Fruit fly (Drosophila melanogaster) whole organism, embryonic: ENCODE results near the gene CG10337.
A peak's percentile ranks its signal among the peaks of the same experiment; 100 is the strongest.

Source experiments
- Abd-B ChIP-seq: fragments of 200-800 bp; sonication (Bioruptor generic); optimal IDR thresholded peaks from 2 replicates; lab custom pipeline; 2018; ENCODE audit warnings: missing biosample characterization, mild to moderate bottlenecking, missing genetic modification characterization, moderate library complexity
- Ada2b ChIP-seq: fragments of 200-800 bp; sonication (Bioruptor generic); IDR thresholded peaks from 2 replicates; pipeline ENCODE4 v1.3.6; 2022; ENCODE audit warnings: missing biosample characterization, missing genetic modification characterization
- Antp ChIP-seq: fragments of 200-800 bp; sonication (Bioruptor generic); optimal IDR thresholded peaks from 3 replicates; lab custom pipeline; 2016; ENCODE audit warnings: missing biosample characterization, missing genetic modification characterization
- CG11093 ChIP-seq: fragments of 200-800 bp; sonication (Bioruptor generic); IDR thresholded peaks from 3 replicates; pipeline ENCODE4 v1.3.6; 2022; ENCODE audit warnings: missing biosample characterization, missing genetic modification characterization
- CG11696 ChIP-seq: fragments of 200-800 bp; sonication (Bioruptor generic); IDR thresholded peaks from 2 replicates; pipeline ENCODE4 v1.3.6; 2022; ENCODE audit warnings: missing biosample characterization, missing genetic modification characterization
- CG12071 ChIP-seq: fragments of 200-800 bp; sonication (Bioruptor generic); optimal IDR thresholded peaks from 3 replicates; lab custom pipeline; 2018; ENCODE audit warnings: missing biosample characterization, mild to moderate bottlenecking, missing genetic modification characterization
- CG12659 ChIP-seq: fragments of 200-800 bp; sonication (Bioruptor generic); optimal IDR thresholded peaks from 3 replicates; lab custom pipeline; 2017; ENCODE audit warnings: mild to moderate bottlenecking, missing biosample characterization, missing genetic modification reagents, missing genetic modification characterization
- CG12942 ChIP-seq: fragments of 200-800 bp; sonication (Bioruptor generic); optimal IDR thresholded peaks from 3 replicates; lab custom pipeline; 2016; ENCODE audit warnings: missing biosample characterization, missing genetic modification characterization
- CG15514 ChIP-seq: fragments of 200-800 bp; sonication (Bioruptor generic); optimal IDR thresholded peaks from 3 replicates; lab custom pipeline; 2017; ENCODE audit warnings: missing biosample characterization, missing genetic modification characterization, mild to moderate bottlenecking, moderate library complexity, missing genetic modification reagents
- CG17186 ChIP-seq: fragments of 200-800 bp; sonication (Bioruptor generic); optimal IDR thresholded peaks from 3 replicates; lab custom pipeline; 2017; ENCODE audit warnings: missing biosample characterization, missing genetic modification reagents, missing genetic modification characterization
- CG17361 ChIP-seq: fragments of 200-800 bp; sonication (Bioruptor generic); IDR thresholded peaks from 3 replicates; pipeline ENCODE4 v1.3.6; 2022; ENCODE audit warnings: missing biosample characterization, missing genetic modification characterization
- CG17829 ChIP-seq: fragments of 200-800 bp; optimal IDR thresholded peaks from 2 replicates; lab custom pipeline; 2019; ENCODE audit warnings: missing biosample characterization, mild to moderate bottlenecking, missing genetic modification characterization, moderate library complexity
- CG1792 ChIP-seq: fragments of 200-800 bp; sonication (Bioruptor generic); optimal IDR thresholded peaks from 2 replicates; lab custom pipeline; 2016; ENCODE audit warnings: missing biosample characterization, missing genetic modification characterization
- CG2202 ChIP-seq: fragments of 200-800 bp; sonication (Bioruptor generic); optimal IDR thresholded peaks from 2 replicates; lab custom pipeline; 2018; ENCODE audit warnings: missing biosample characterization, mild to moderate bottlenecking, missing genetic modification characterization
- CG31441 ChIP-seq: fragments of 200-800 bp; sonication (Bioruptor generic); IDR thresholded peaks from 2 replicates; pipeline ENCODE4 v1.3.6; 2022; ENCODE audit warnings: missing biosample characterization, missing genetic modification characterization
- CG3281 ChIP-seq: fragments of 200-800 bp; sonication (Bioruptor generic); optimal IDR thresholded peaks from 3 replicates; lab custom pipeline; 2017; ENCODE audit warnings: missing biosample characterization, mild to moderate bottlenecking, missing genetic modification characterization
- CG33557 ChIP-seq: fragments of 200-800 bp; sonication (Bioruptor generic); optimal IDR thresholded peaks from 2 replicates; lab custom pipeline; 2019; ENCODE audit warnings: missing biosample characterization, mild to moderate bottlenecking, missing genetic modification characterization, moderate library complexity
- CG4360 ChIP-seq: fragments of 200-800 bp; sonication (Bioruptor generic); IDR thresholded peaks from 2 replicates; pipeline ENCODE4 v1.3.6; 2022; ENCODE audit warnings: missing biosample characterization, missing genetic modification characterization
- CG7357 ChIP-seq: fragments of 200-800 bp; sonication (Bioruptor generic); IDR thresholded peaks from 3 replicates; pipeline ENCODE4 v1.3.6; 2022; ENCODE audit warnings: missing biosample characterization, missing genetic modification characterization
- CG8388 ChIP-seq: fragments of 200-800 bp; sonication (Bioruptor generic); optimal IDR thresholded peaks from 2 replicates; lab custom pipeline; 2019; ENCODE audit warnings: missing biosample characterization, mild to moderate bottlenecking, missing genetic modification characterization, moderate library complexity
- CG9215 ChIP-seq: fragments of 200-800 bp; sonication (Bioruptor generic); IDR thresholded peaks from 2 replicates; pipeline ENCODE4 v1.3.6; 2022; ENCODE audit warnings: missing biosample characterization, missing genetic modification characterization
- CG9876 ChIP-seq: fragments of 200-800 bp; sonication (Bioruptor generic); optimal IDR thresholded peaks from 2 replicates; lab custom pipeline; 2016; ENCODE audit warnings: missing biosample characterization, missing genetic modification characterization
- Camta ChIP-seq: fragments of 200-800 bp; sonication (Bioruptor generic); optimal IDR thresholded peaks from 2 replicates; lab custom pipeline; 2016; ENCODE audit warnings: missing biosample characterization, missing genetic modification characterization
- Dbx ChIP-seq: fragments of 200-800 bp; sonication (Bioruptor generic); IDR thresholded peaks from 3 replicates; pipeline ENCODE4 v1.3.6; 2022; ENCODE audit warnings: missing biosample characterization, missing genetic modification characterization
- E2f2 ChIP-seq: fragments of 200-800 bp; sonication (Bioruptor generic); IDR thresholded peaks from 2 replicates; pipeline ENCODE4 v1.3.6; 2022; ENCODE audit warnings: missing biosample characterization, missing genetic modification characterization
- Eip74EF ChIP-seq, 2 experiments: fragments of 200-800 bp in 1 of 2; fragments of >200 bp in 1 of 2; sonication (Bioruptor generic) in 1 of 2; optimal IDR thresholded peaks; 2 replicates each; lab custom pipeline; 2017 to 2019; ENCODE audit warnings: missing biosample characterization in 2 of 2, missing genetic modification characterization in 2 of 2, mild to moderate bottlenecking in 1 of 2, moderate library complexity in 1 of 2
- Ets65A ChIP-seq: fragments of 200-800 bp; sonication (Bioruptor generic); peaks from one replicate; lab custom pipeline; 2016; ENCODE audit warnings: missing biosample characterization, missing genetic modification characterization
- Kr ChIP-seq: fragments of 200-800 bp; sonication (Bioruptor generic); optimal IDR thresholded peaks from 2 replicates; lab custom pipeline; 2017; ENCODE audit warnings: missing biosample characterization, mild to moderate bottlenecking, missing genetic modification characterization
- Pdp1 ChIP-seq, 2 experiments: fragments of 200-800 bp; sonication (Bioruptor generic); optimal IDR thresholded peaks; 3 replicates each; lab custom pipeline; 2016; ENCODE audit warnings: missing biosample characterization in 2 of 2, missing genetic modification characterization in 2 of 2, mild to moderate bottlenecking in 1 of 2, moderate library complexity in 1 of 2
- Ptx1 ChIP-seq: fragments of 200-800 bp; sonication (Bioruptor generic); IDR thresholded peaks from 2 replicates; pipeline ENCODE4 v1.3.6; 2022; ENCODE audit warnings: missing biosample characterization, missing genetic modification characterization
- Sry-β ChIP-seq: fragments of 200-800 bp; sonication (Bioruptor generic); optimal IDR thresholded peaks from 2 replicates; lab custom pipeline; 2018; ENCODE audit warnings: missing biosample characterization, mild to moderate bottlenecking, missing genetic modification characterization, moderate library complexity
- Tbp ChIP-seq: fragments of >200 bp; optimal IDR thresholded peaks from 2 replicates; lab custom pipeline; 2018; ENCODE audit warnings: missing biosample characterization, missing genetic modification characterization
- Xrp1 ChIP-seq: fragments of 200-800 bp; sonication (Bioruptor generic); IDR thresholded peaks from 2 replicates; pipeline ENCODE4 v1.3.6; 2022; ENCODE audit warnings: missing biosample characterization, missing genetic modification characterization
- btn ChIP-seq: fragments of 200-800 bp; sonication (Bioruptor generic); optimal IDR thresholded peaks from 2 replicates; lab custom pipeline; 2016; ENCODE audit warnings: missing biosample characterization, missing genetic modification characterization
- chinmo ChIP-seq: fragments of 200-800 bp; sonication (Bioruptor generic); IDR thresholded peaks from 4 replicates; pipeline ENCODE4 v1.3.6; 2022; ENCODE audit warnings: missing biosample characterization, missing genetic modification characterization; ENCODE audit not compliant: partially characterized antibody
- crol ChIP-seq: fragments of 200-800 bp; sonication (Bioruptor generic); IDR thresholded peaks from 2 replicates; pipeline ENCODE4 v1.3.6; 2022; ENCODE audit warnings: missing biosample characterization, missing genetic modification characterization
- ftz-f1 ChIP-seq: fragments of 200-800 bp; sonication (Bioruptor generic); optimal IDR thresholded peaks from 2 replicates; lab custom pipeline; 2016; ENCODE audit warnings: missing biosample characterization, missing genetic modification characterization
- ham ChIP-seq: fragments of 200-800 bp; sonication (Bioruptor generic); IDR thresholded peaks from 2 replicates; pipeline ENCODE4 v1.3.6; 2022; ENCODE audit warnings: missing biosample characterization, missing genetic modification characterization
- hb ChIP-seq: fragments of 200-800 bp; sonication (Bioruptor generic); IDR thresholded peaks from 3 replicates; pipeline ENCODE4 v1.3.6; 2022; ENCODE audit warnings: missing biosample characterization, missing genetic modification characterization; ENCODE audit not compliant: partially characterized antibody
- insv ChIP-seq, 2 experiments: fragments of 200-800 bp; sonication (Bioruptor generic); optimal IDR thresholded peaks; 3 replicates each; lab custom pipeline; 2016 to 2018; ENCODE audit warnings: missing biosample characterization in 2 of 2, missing genetic modification characterization in 2 of 2
- jigr1 ChIP-seq: fragments of 200-800 bp; sonication (Bioruptor generic); IDR thresholded peaks from 3 replicates; pipeline ENCODE4 v1.3.6; 2022; ENCODE audit warnings: missing biosample characterization, missing genetic modification characterization
- klu ChIP-seq: fragments of 200-800 bp; sonication (Bioruptor generic); IDR thresholded peaks from 2 replicates; pipeline ENCODE4 v1.3.6; 2022; ENCODE audit warnings: missing biosample characterization, missing genetic modification characterization
- luna ChIP-seq: fragments of 200-800 bp; sonication (Bioruptor generic); optimal IDR thresholded peaks from 2 replicates; lab custom pipeline; 2016; ENCODE audit warnings: missing biosample characterization, missing genetic modification characterization
- mam ChIP-seq: fragments of 200-800 bp; sonication (Bioruptor generic); optimal IDR thresholded peaks from 3 replicates; lab custom pipeline; 2016; ENCODE audit warnings: missing biosample characterization, missing genetic modification characterization
- nom ChIP-seq: fragments of 200-800 bp; sonication (Bioruptor generic); optimal IDR thresholded peaks from 2 replicates; lab custom pipeline; 2017; ENCODE audit warnings: missing biosample characterization, missing genetic modification characterization, mild to moderate bottlenecking, moderate library complexity, missing genetic modification reagents
- pfk ChIP-seq: fragments of 200-800 bp; sonication (Bioruptor generic); optimal IDR thresholded peaks from 2 replicates; lab custom pipeline; 2018; ENCODE audit warnings: missing biosample characterization, mild to moderate bottlenecking, missing genetic modification characterization, moderate library complexity
- row ChIP-seq: fragments of 200-800 bp; sonication (Bioruptor generic); IDR thresholded peaks from 3 replicates; pipeline ENCODE4 v1.3.6; 2022; ENCODE audit warnings: missing biosample characterization, missing genetic modification characterization
- salm ChIP-seq: fragments of 200-800 bp; sonication (Bioruptor generic); optimal IDR thresholded peaks from 2 replicates; lab custom pipeline; 2018; ENCODE audit warnings: missing biosample characterization, mild to moderate bottlenecking, missing genetic modification characterization
- zen2 ChIP-seq: fragments of 200-800 bp; sonication (Bioruptor generic); IDR thresholded peaks from 3 replicates; pipeline ENCODE4 v1.3.6; 2022; ENCODE audit warnings: missing biosample characterization, missing genetic modification characterization; ENCODE audit not compliant: partially characterized antibody

CG10337 gene

DNA sequence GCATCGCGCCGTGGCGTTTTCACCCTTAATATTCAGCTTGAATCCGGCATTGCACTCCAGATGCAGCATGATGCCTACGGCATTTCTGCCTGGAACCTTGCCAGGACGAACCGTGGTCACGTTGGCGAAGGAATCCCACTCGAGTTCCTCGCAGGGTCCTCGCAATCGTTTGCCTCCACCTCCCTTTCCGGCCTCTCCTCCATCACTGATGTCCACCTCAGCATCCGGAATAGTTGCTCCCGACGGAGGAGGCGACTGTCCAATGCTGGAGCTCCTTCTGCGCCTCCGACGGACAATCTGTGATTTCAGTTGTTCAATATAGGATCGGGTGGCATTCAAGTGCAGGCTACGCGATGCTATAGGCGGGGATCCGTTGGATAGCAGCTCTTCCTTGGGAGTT is 34.6 kb downstream of the CG10337 start:
- TF ChIP-seq Ets65A (GFP tag; lab: Kevin White, UChicago), result peak; percentile 91
- no peak for TF ChIP-seq zen2 (GFP tag; lab: Robert Waterston, UW)
- no peak for TF ChIP-seq CG17361 (GFP tag; lab: Robert Waterston, UW)
- TF ChIP-seq Ada2b (GFP tag; lab: Robert Waterston, UW), result no peak
- TF ChIP-seq hb (GFP tag; lab: Robert Waterston, UW), result no peak
- no peak for TF ChIP-seq CG12659 (GFP tag; lab: Kevin White, UChicago)
- TF ChIP-seq CG17186 (GFP tag; lab: Kevin White, UChicago), result no peak

- peak; percentile 96 for TF ChIP-seq Ets65A (GFP tag; lab: Kevin White, UChicago)
- peak; percentile 64 for TF ChIP-seq Antp (GFP tag; lab: Kevin White, UChicago)
- no peak for TF ChIP-seq CG11093
- peak; percentile 67 for TF ChIP-seq ftz-f1 (GFP tag; lab: Kevin White, UChicago)
- TF ChIP-seq Pdp1 (GFP tag; optimal IDR thresholded peaks at IDR 0.05; lab: Kevin White, UChicago), result peak in 1 of 2 experiments; percentile 17
- TF ChIP-seq Dbx (GFP tag; lab: Robert Waterston, UW), result peak; percentile 68; the same call in 1 of the 3 replicates
- no peak for TF ChIP-seq Eip74EF (GFP tag; optimal IDR thresholded peaks at IDR 0.05; lab: Kevin White, UChicago)
- peak; percentile 70 for TF ChIP-seq mam
- peak; percentile 86 for TF ChIP-seq E2f2 (GFP tag; lab: Robert Waterston, UW)
- peak; percentile 57 for TF ChIP-seq CG17829 (tag; lab: Kevin White, UChicago)
- TF ChIP-seq CG2202 (tag; lab: Kevin White, UChicago), result no peak
- no peak for TF ChIP-seq jigr1 (GFP tag; lab: Robert Waterston, UW)
- no peak for TF ChIP-seq Kr
- TF ChIP-seq Abd-B (GFP tag; lab: Kevin White, UChicago), result peak; percentile 51
- TF ChIP-seq insv (GFP tag; optimal IDR thresholded peaks at IDR 0.05; lab: Kevin White, UChicago), result peak in 1 of 2 experiments; percentile 39
- TF ChIP-seq CG12942 (GFP tag; lab: Kevin White, UChicago), result no peak
- TF ChIP-seq nom (GFP tag; lab: Kevin White, UChicago), result no peak
- TF ChIP-seq chinmo (GFP tag; lab: Robert Waterston, UW), result peak; percentile 90
- peak; percentile 27; the same call in 1 of the 3 replicates for TF ChIP-seq row
- TF ChIP-seq crol (GFP tag; lab: Robert Waterston, UW), result peak; percentile 72
- TF ChIP-seq CG1792 (GFP tag; lab: Kevin White, UChicago), result peak; percentile 6
- TF ChIP-seq pfk, result no peak
- peak; percentile 46; the same call in 1 of the 2 replicates for TF ChIP-seq klu (GFP tag; lab: Robert Waterston, UW)
- no peak for TF ChIP-seq Xrp1 (GFP tag; lab: Robert Waterston, UW)
- TF ChIP-seq Sry-β, result peak; percentile 2
- TF ChIP-seq salm (tag; lab: Kevin White, UChicago), result no peak
- no peak for TF ChIP-seq btn (GFP tag; lab: Kevin White, UChicago)
- no peak for TF ChIP-seq CG33557
- no peak for TF ChIP-seq CG9215 (GFP tag; lab: Robert Waterston, UW)
- peak; percentile 96 for TF ChIP-seq CG4360 (GFP tag; lab: Robert Waterston, UW)
- peak; percentile 28; the same call in 1 of the 2 replicates for TF ChIP-seq Ptx1 (GFP tag; lab: Robert Waterston, UW)
- TF ChIP-seq luna (GFP tag; lab: Kevin White, UChicago), result peak; percentile 49
- no peak for TF ChIP-seq CG9876 (GFP tag; lab: Kevin White, UChicago)
- no peak for TF ChIP-seq CG11696 (GFP tag; lab: Robert Waterston, UW)
- no peak for TF ChIP-seq CG7357 (GFP tag; lab: Robert Waterston, UW)
- TF ChIP-seq CG3281 (GFP tag; lab: Kevin White, UChicago), result peak; percentile 31
- TF ChIP-seq ham, result no peak
- TF ChIP-seq CG8388 (GFP tag; lab: Kevin White, UChicago), result no peak
- peak; percentile 83 for TF ChIP-seq CG15514
- no peak for TF ChIP-seq CG12071 (GFP tag; lab: Kevin White, UChicago)
- TF ChIP-seq Camta (GFP tag; lab: Kevin White, UChicago), result peak; percentile 49
- TF ChIP-seq CG31441, result no peak
- no peak for TF ChIP-seq Tbp (GFP tag; lab: Kevin White, UChicago)
These were observed 38.3 kb downstream of the CG10337 start, which contains the start of gene cyst for dm6 chr2L:19508361-19508918. cyst (minus strand) TSS chr2L:19508764.
